Fruit fly (Drosophila melanogaster) whole organism, embryonic: ENCODE measurements around the gene cl.

Experiments used
- MTF-1 ChIP-seq: fragments of 200-800 bp; sonication (Bioruptor generic); optimal IDR thresholded peaks from 2 replicates; lab custom pipeline; 2018; ENCODE audit warnings: missing biosample characterization, mild to moderate bottlenecking, missing genetic modification characterization, borderline replicate concordance
- Usf ChIP-seq: fragments of 200-800 bp; sonication (Bioruptor generic); optimal IDR thresholded peaks from 2 replicates; lab custom pipeline; 2017; ENCODE audit warnings: missing genotype, missing biosample characterization, missing genetic modification characterization
- da ChIP-seq: fragments of 200-800 bp; sonication (Bioruptor generic); optimal IDR thresholded peaks from 2 replicates; lab custom pipeline; 2016; ENCODE audit warnings: missing biosample characterization, missing genetic modification characterization
- pan ChIP-seq, 4 experiments: fragments of >200 bp in 3 of 4; fragments of 200-800 bp in 1 of 4; sonication (Bioruptor generic) in 1 of 4; optimal IDR thresholded peaks in 3 of 4; IDR thresholded peaks in 1 of 4; 2 replicates each; pipeline versions ENCODE4 v1.3.6 to Lab custom; 2017 to 2022; ENCODE audit warnings: missing biosample characterization in 2 of 4, missing genetic modification characterization in 2 of 4, mixed read lengths in 1 of 4
- scrt ChIP-seq: fragments of 200-800 bp; sonication (Bioruptor generic); optimal IDR thresholded peaks from 2 replicates; lab custom pipeline; 2018; ENCODE audit warnings: missing biosample characterization, mild to moderate bottlenecking, missing genetic modification characterization, moderate library complexity
- sug ChIP-seq: fragments of 200-800 bp; optimal IDR thresholded peaks from 2 replicates; lab custom pipeline; 2019; ENCODE audit warnings: missing biosample characterization, mild to moderate bottlenecking, missing genetic modification characterization, moderate library complexity

dm6 chr2L:5489757-5490359 is 30.1 kb upstream of the cl start:
- no peak for TF ChIP-seq pan (optimal IDR thresholded peaks at IDR 0.05; lab: Kevin White, UChicago)
- peak in 1 of 2 experiments; percentile 46 for TF ChIP-seq pan (GFP tag; optimal IDR thresholded peaks at IDR 0.05 in 1 of 2, IDR thresholded peaks at IDR 0.05 in 1 of 2)
- no peak for TF ChIP-seq da (GFP tag; lab: Kevin White, UChicago)
- no peak for TF ChIP-seq scrt
- TF ChIP-seq sug (tag; lab: Kevin White, UChicago): no peak
- no peak for TF ChIP-seq MTF-1
- no peak for TF ChIP-seq Usf (GFP tag; lab: Kevin White, UChicago)
